Worm (Caenorhabditis elegans): ENCODE data around the gene F29A7.3.

- no peak for TF ChIP-seq snpc-4 (tag; optimal IDR thresholded peaks at IDR 0.05)
- no peak for TF ChIP-seq M03D4.4 (tag; optimal IDR thresholded peaks at IDR 0.05)
- no peak for TF ChIP-seq lin-13 (tag; optimal IDR thresholded peaks at IDR 0.05)
- no peak for TF ChIP-seq mep-1 (tag; optimal IDR thresholded peaks at IDR 0.05)
- TF ChIP-seq sem-2 (GFP tag; optimal IDR thresholded peaks at IDR 0.05) = no peak
- TF ChIP-seq pha-4 (tag; optimal IDR thresholded peaks at IDR 0.05) = no peak
Observed at ce11 chrII:2802804-2803586, 49.9 kb downstream of the F29A7.3 start.
